Worm (Caenorhabditis elegans) whole organism, midembryonic: ENCODE results near the gene F11A10.6.

ENCODE experiments used
- cog-1 ChIP-seq: sonication (generic microtip); optimal IDR thresholded peaks from 2 replicates; lab custom pipeline; 2016; ENCODE audit warnings: missing genetic modification characterization, missing compliant biosample characterization
- flt-1 ChIP-seq: fragments of 200-800 bp; sonication (Bioruptor generic); IDR thresholded peaks from 2 replicates; pipeline ENCODE4 v1.3.6; 2022; ENCODE audit warnings: missing genetic modification characterization, missing compliant biosample characterization
- klf-2 ChIP-seq: fragments of 200-800 bp; sonication (Bioruptor generic); conservative IDR thresholded peaks from 2 replicates; pipeline ENCODE4 v1.3.6; 2022; ENCODE audit warnings: missing genetic modification reagents, missing genetic modification characterization, missing compliant biosample characterization
- med-1 ChIP-seq: sonication (generic microtip); optimal IDR thresholded peaks from 2 replicates; lab custom pipeline; 2017; ENCODE audit warnings: missing genetic modification characterization, mild to moderate bottlenecking, missing compliant biosample characterization, antibody characterized with exemption, missing genetic modification reagents; ENCODE audit not compliant: insufficient read depth
- ref-1 ChIP-seq: fragments of 200-800 bp; sonication (Bioruptor generic); conservative IDR thresholded peaks from 2 replicates; pipeline ENCODE4 v1.3.6; 2022; ENCODE audit warnings: missing genetic modification reagents, missing genetic modification characterization, missing compliant biosample characterization
- tab-1 ChIP-seq: fragments of 200-800 bp; sonication (Bioruptor generic); IDR thresholded peaks from 2 replicates; pipeline ENCODE4 v1.3.6; 2022; ENCODE audit warnings: missing genetic modification characterization, missing compliant biosample characterization
- ztf-23 ChIP-seq: fragments of 200-800 bp; sonication (Bioruptor generic); IDR thresholded peaks from 2 replicates; pipeline ENCODE4 v1.3.6; 2022; ENCODE audit warnings: missing genetic modification reagents, missing genetic modification characterization, missing compliant biosample characterization
- ztf-29 ChIP-seq: fragments of 200-800 bp; sonication (Bioruptor generic); IDR thresholded peaks from 2 replicates; pipeline ENCODE4 v1.3.6; 2022; ENCODE audit warnings: missing genetic modification reagents, missing genetic modification characterization, missing compliant biosample characterization

DNA sequence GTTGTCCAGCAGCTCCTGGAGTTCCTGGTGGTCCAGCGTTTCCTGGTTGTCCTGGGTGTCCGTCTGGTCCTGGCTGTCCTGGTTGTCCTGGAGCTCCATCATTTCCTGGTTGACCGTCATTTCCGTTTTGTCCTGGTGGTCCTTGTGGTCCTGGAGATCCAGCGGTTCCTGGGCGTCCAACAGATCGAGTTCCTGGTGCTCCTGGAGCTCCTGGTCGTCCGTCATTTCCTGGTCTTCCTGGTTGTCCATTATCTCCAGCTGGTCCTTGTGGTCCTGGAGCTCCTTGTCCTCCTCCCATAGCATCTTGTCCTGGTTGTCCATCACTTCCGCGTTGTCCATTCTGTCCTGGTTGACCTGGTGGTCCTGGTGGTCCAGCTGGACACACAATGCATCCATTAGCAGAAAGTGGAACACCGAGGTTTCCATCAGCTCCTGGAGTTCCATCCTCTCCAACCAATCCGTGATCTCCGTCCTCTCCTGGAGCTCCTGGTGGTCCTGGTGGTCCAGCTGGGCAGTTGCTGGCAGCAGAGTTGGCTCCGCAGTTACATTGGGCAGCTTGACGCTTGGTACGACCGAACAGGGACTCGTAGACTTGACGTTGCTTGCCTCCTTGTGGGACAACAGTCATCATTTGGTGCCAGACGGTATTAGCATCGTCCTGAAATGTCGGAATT lies 19.7 kb upstream of the F11A10.6 start:
- TF ChIP-seq tab-1 (GFP tag; lab: Robert Waterston, UW) = no peak
- no peak for TF ChIP-seq klf-2
- TF ChIP-seq med-1 = no peak
- TF ChIP-seq ztf-29 (GFP tag; lab: Robert Waterston, UW) = no peak
- TF ChIP-seq flt-1 (GFP tag; lab: Robert Waterston, UW) = no peak
- TF ChIP-seq cog-1 (tag; lab: Kevin White, UChicago) = no peak
- no peak for TF ChIP-seq ref-1 (GFP tag; lab: Robert Waterston, UW)
- no peak for TF ChIP-seq ztf-23 (GFP tag; lab: Robert Waterston, UW)
